Fruit fly (Drosophila melanogaster) whole organism, wandering third instar larva: ENCODE data around the gene ATPsynO.

ENCODE experiments used
- Abd-B ChIP-seq: fragments of >200 bp; optimal IDR thresholded peaks from 2 replicates; lab custom pipeline; 2017; ENCODE audit warnings: missing biosample characterization, missing genetic modification characterization
- CG32264 ChIP-seq: fragments of 200-800 bp; sonication (Bioruptor generic); optimal IDR thresholded peaks from 2 replicates; lab custom pipeline; 2016; ENCODE audit warnings: missing biosample characterization, missing genetic modification characterization
- CrebA ChIP-seq: fragments of 200-800 bp; sonication (Bioruptor generic); optimal IDR thresholded peaks from 2 replicates; lab custom pipeline; 2016; ENCODE audit warnings: missing biosample characterization, mild to moderate bottlenecking, missing genetic modification characterization, borderline replicate concordance
- Myc ChIP-seq: fragments of >200 bp; optimal IDR thresholded peaks from 2 replicates; lab custom pipeline; 2017
- OdsH ChIP-seq: fragments of 200-800 bp; sonication (Bioruptor generic); optimal IDR thresholded peaks from 2 replicates; lab custom pipeline; 2016; ENCODE audit warnings: missing biosample characterization, mild to moderate bottlenecking, missing genetic modification characterization
- Rel ChIP-seq, 2 experiments: fragments of 200-800 bp; sonication (Bioruptor generic) in 1 of 2; optimal IDR thresholded peaks; 2 replicates in 1 of 2; 3 replicates in 1 of 2; lab custom pipeline; 2016 to 2019; ENCODE audit warnings: mild to moderate bottlenecking in 2 of 2, missing biosample characterization in 2 of 2, missing genetic modification characterization in 2 of 2, moderate library complexity in 1 of 2
- Sp1 ChIP-seq: fragments of 200-800 bp; sonication (Bioruptor generic); optimal IDR thresholded peaks from 3 replicates; lab custom pipeline; 2019; ENCODE audit warnings: missing biosample characterization, mild to moderate bottlenecking, missing genetic modification characterization, moderate library complexity
- foxo ChIP-seq, 2 experiments: fragments of 200-800 bp; sonication (Bioruptor generic); optimal IDR thresholded peaks; 2 replicates in 1 of 2; 3 replicates in 1 of 2; lab custom pipeline; 2016 to 2017; ENCODE audit warnings: missing biosample characterization in 2 of 2, missing genetic modification characterization in 2 of 2
- fru ChIP-seq: fragments of 200-800 bp; sonication (Bioruptor generic); optimal IDR thresholded peaks from 3 replicates; lab custom pipeline; 2016; ENCODE audit warnings: missing biosample characterization, mild to moderate bottlenecking, missing genetic modification characterization
- h ChIP-seq: fragments of 200-800 bp; sonication (Bioruptor generic); optimal IDR thresholded peaks from 3 replicates; lab custom pipeline; 2016; ENCODE audit warnings: missing biosample characterization, mild to moderate bottlenecking, missing genetic modification characterization
- psq ChIP-seq: fragments of 200-800 bp; sonication (Bioruptor generic); optimal IDR thresholded peaks from 3 replicates; lab custom pipeline; 2017; ENCODE audit warnings: missing biosample characterization, mild to moderate bottlenecking, missing genetic modification characterization, moderate library complexity
- sage ChIP-seq: fragments of 200-800 bp; sonication (Bioruptor generic); optimal IDR thresholded peaks from 2 replicates; lab custom pipeline; 2016; ENCODE audit warnings: missing biosample characterization, mild to moderate bottlenecking, missing genetic modification characterization
- woc ChIP-seq: sonication (Bioruptor generic); optimal IDR thresholded peaks from 2 replicates; lab custom pipeline; 2016; ENCODE audit warnings: missing biosample characterization, mild to moderate bottlenecking, missing genetic modification characterization

- TF ChIP-seq sage (GFP tag; lab: Kevin White, UChicago) = no peak
- no peak for TF ChIP-seq CG32264 (GFP tag; lab: Kevin White, UChicago)
- TF ChIP-seq h (GFP tag; lab: Kevin White, UChicago) = no peak
- no peak for TF ChIP-seq foxo (GFP tag; optimal IDR thresholded peaks at IDR 0.05; lab: Kevin White, UChicago)
- TF ChIP-seq Sp1 (GFP tag; lab: Kevin White, UChicago) = no peak
- TF ChIP-seq psq (GFP tag; lab: Kevin White, UChicago) = no peak
- no peak for TF ChIP-seq OdsH (GFP tag; lab: Kevin White, UChicago)
- TF ChIP-seq Abd-B (GFP tag; lab: Kevin White, UChicago) = no peak
- TF ChIP-seq Myc (lab: Kevin White, UChicago) = no peak
- TF ChIP-seq fru (GFP tag; lab: Kevin White, UChicago) = no peak
- no peak for TF ChIP-seq Rel (GFP tag; optimal IDR thresholded peaks at IDR 0.05; lab: Kevin White, UChicago)
- no peak for TF ChIP-seq Rel (tag; optimal IDR thresholded peaks at IDR 0.05; lab: Kevin White, UChicago)
- no peak for TF ChIP-seq CrebA (GFP tag; lab: Kevin White, UChicago)
- no peak for TF ChIP-seq woc (GFP tag; lab: Kevin White, UChicago)
Measured at dm6 chr3R:15263946-15264345, 1.4 kb upstream of the ATPsynO start.
